Worm (Caenorhabditis elegans) whole organism, midembryonic: ENCODE results near the gene lmd-5.

Experiments used
- T22C8.4 ChIP-seq: fragments of 200-800 bp; sonication (Bioruptor generic); IDR thresholded peaks from 2 replicates; pipeline ENCODE4 v1.3.6; 2022; ENCODE audit warnings: missing genetic modification characterization, missing compliant biosample characterization
- cog-1 ChIP-seq: sonication (generic microtip); optimal IDR thresholded peaks from 2 replicates; lab custom pipeline; 2016; ENCODE audit warnings: missing genetic modification characterization, missing compliant biosample characterization
- flt-1 ChIP-seq: fragments of 200-800 bp; sonication (Bioruptor generic); IDR thresholded peaks from 2 replicates; pipeline ENCODE4 v1.3.6; 2022; ENCODE audit warnings: missing genetic modification characterization, missing compliant biosample characterization
- klf-2 ChIP-seq: fragments of 200-800 bp; sonication (Bioruptor generic); conservative IDR thresholded peaks from 2 replicates; pipeline ENCODE4 v1.3.6; 2022; ENCODE audit warnings: missing genetic modification reagents, missing genetic modification characterization, missing compliant biosample characterization
- ref-1 ChIP-seq: fragments of 200-800 bp; sonication (Bioruptor generic); conservative IDR thresholded peaks from 2 replicates; pipeline ENCODE4 v1.3.6; 2022; ENCODE audit warnings: missing genetic modification reagents, missing genetic modification characterization, missing compliant biosample characterization
- tab-1 ChIP-seq: fragments of 200-800 bp; sonication (Bioruptor generic); IDR thresholded peaks from 2 replicates; pipeline ENCODE4 v1.3.6; 2022; ENCODE audit warnings: missing genetic modification characterization, missing compliant biosample characterization
- ztf-23 ChIP-seq: fragments of 200-800 bp; sonication (Bioruptor generic); IDR thresholded peaks from 2 replicates; pipeline ENCODE4 v1.3.6; 2022; ENCODE audit warnings: missing genetic modification reagents, missing genetic modification characterization, missing compliant biosample characterization

ce11 chrV:7078765-7079164, 44.7 kb upstream of the lmd-5 start:
- no peak for TF ChIP-seq ztf-23 (GFP tag; lab: Robert Waterston, UW)
- TF ChIP-seq ref-1, result no peak
- TF ChIP-seq flt-1 (GFP tag; lab: Robert Waterston, UW), result no peak
- no peak for TF ChIP-seq T22C8.4 (GFP tag; lab: Robert Waterston, UW)
- no peak for TF ChIP-seq cog-1 (tag; lab: Kevin White, UChicago)
- no peak for TF ChIP-seq klf-2 (GFP tag; lab: Robert Waterston, UW)
- no peak for TF ChIP-seq tab-1
